Fruit fly (Drosophila melanogaster): ENCODE measurements around the gene Dysb.
A peak's percentile ranks its signal among the peaks of the same experiment; 100 is the strongest.

Gene Dysb

DNA sequence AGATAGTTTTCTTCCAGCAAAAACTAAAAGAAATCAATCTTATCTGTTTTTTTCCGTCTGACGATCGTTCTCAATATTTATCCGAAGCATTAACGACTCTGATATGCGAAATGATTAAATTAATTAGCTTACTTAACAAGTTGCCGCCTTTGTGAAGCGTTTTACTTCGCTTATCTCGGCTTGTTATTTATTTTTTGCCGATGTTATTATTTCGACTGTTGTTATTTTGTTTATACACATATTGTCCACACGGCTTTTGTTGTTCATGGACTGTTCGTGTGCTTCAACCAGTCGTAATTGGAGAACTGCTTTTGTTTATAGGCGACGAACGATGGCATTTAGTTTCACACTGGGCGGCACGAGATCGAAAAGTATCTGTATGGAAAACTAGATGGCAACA lies 34.3 kb upstream of the Dysb start (continued):
- peak; percentile 5 for TF ChIP-seq CG15696 (tag; optimal IDR thresholded peaks at IDR 0.05)
- TF ChIP-seq zen2 (GFP tag; IDR thresholded peaks at IDR 0.05; ENCODE audit: partially characterized antibody), result no peak
- TF ChIP-seq CG8281 (tag; optimal IDR thresholded peaks at IDR 0.05), result no peak
- TF ChIP-seq CG9437 (GFP tag; optimal IDR thresholded peaks at IDR 0.05), result no peak
- no peak for TF ChIP-seq CG3407 (GFP tag; optimal IDR thresholded peaks at IDR 0.05)
- TF ChIP-seq usp (GFP tag; optimal IDR thresholded peaks at IDR 0.05), result no peak
- TF ChIP-seq aop (GFP tag; IDR thresholded peaks at IDR 0.05), result no peak
- no peak for TF ChIP-seq lmd (GFP tag; IDR thresholded peaks at IDR 0.05)
- no peak for TF ChIP-seq Rfx (GFP tag; IDR thresholded peaks at IDR 0.05)
- TF ChIP-seq CG5245 (GFP tag; optimal IDR thresholded peaks at IDR 0.05), result no peak
- TF ChIP-seq peb (GFP tag; IDR thresholded peaks at IDR 0.05), result no peak
- peak; percentile 35 for TF ChIP-seq CG17568 (GFP tag; optimal IDR thresholded peaks at IDR 0.05)
- no peak for TF ChIP-seq CG13123 (GFP tag; optimal IDR thresholded peaks at IDR 0.05)
- TF ChIP-seq dati (GFP tag; IDR thresholded peaks at IDR 0.05), result no peak
- no peak for TF ChIP-seq CG12155 (GFP tag; optimal IDR thresholded peaks at IDR 0.05)
- TF ChIP-seq lilli (GFP tag; optimal IDR thresholded peaks at IDR 0.05), result no peak
- no peak for TF ChIP-seq crc (GFP tag; optimal IDR thresholded peaks at IDR 0.05)
- TF ChIP-seq CG1602 (GFP tag; optimal IDR thresholded peaks at IDR 0.05), result no peak
- peak; percentile 52 for TF ChIP-seq CG15269 (tag; optimal IDR thresholded peaks at IDR 0.05)
- no peak for TF ChIP-seq Usf (GFP tag; optimal IDR thresholded peaks at IDR 0.05)
- no peak for TF ChIP-seq Bgb (GFP tag; IDR thresholded peaks at IDR 0.05; ENCODE audit: partially characterized antibody)
- TF ChIP-seq Deaf1 (tag; optimal IDR thresholded peaks at IDR 0.05), result peak; percentile 14
- no peak for TF ChIP-seq zfh1 (GFP tag; IDR thresholded peaks at IDR 0.05)
- no peak for TF ChIP-seq CG15479 (GFP tag; optimal IDR thresholded peaks at IDR 0.05)
- TF ChIP-seq Poxn (GFP tag; IDR thresholded peaks at IDR 0.05), result no peak
- TF ChIP-seq Elba2 (GFP tag; optimal IDR thresholded peaks at IDR 0.05), result no peak
- no peak for TF ChIP-seq kni (GFP tag; optimal IDR thresholded peaks at IDR 0.05)
- no peak for TF ChIP-seq Hr3 (GFP tag; optimal IDR thresholded peaks at IDR 0.05)
- peak; percentile 32 for TF ChIP-seq CG12659 (GFP tag; optimal IDR thresholded peaks at IDR 0.05)
- TF ChIP-seq tgo (GFP tag; IDR thresholded peaks at IDR 0.05), result no peak
- no peak for TF ChIP-seq pb (GFP tag; optimal IDR thresholded peaks at IDR 0.05)
- no peak for TF ChIP-seq CG18476 (GFP tag; optimal IDR thresholded peaks at IDR 0.05)
- no peak for TF ChIP-seq CG31224 (GFP tag; IDR thresholded peaks at IDR 0.05)
- TF ChIP-seq al (GFP tag; IDR thresholded peaks at IDR 0.05), result no peak
- no peak for TF ChIP-seq Gsc (GFP tag; IDR thresholded peaks at IDR 0.05)
- TF ChIP-seq CG13894 (tag; optimal IDR thresholded peaks at IDR 0.05), result no peak
- TF ChIP-seq Lpt (GFP tag; optimal IDR thresholded peaks at IDR 0.05), result no peak
- no peak for TF ChIP-seq Jarid2 (GFP tag; optimal IDR thresholded peaks at IDR 0.05)
- no peak for TF ChIP-seq CG2202 (tag; optimal IDR thresholded peaks at IDR 0.05)
- TF ChIP-seq sd (tag; optimal IDR thresholded peaks at IDR 0.05), result no peak
- TF ChIP-seq CG18011 (GFP tag; optimal IDR thresholded peaks at IDR 0.05), result no peak
- TF ChIP-seq CG17359 (tag; optimal IDR thresholded peaks at IDR 0.05), result no peak
- TF ChIP-seq Hr78 (GFP tag; optimal IDR thresholded peaks at IDR 0.05), result no peak
- TF ChIP-seq Camta (GFP tag; optimal IDR thresholded peaks at IDR 0.05), result no peak
- TF ChIP-seq Fer1 (GFP tag; optimal IDR thresholded peaks at IDR 0.05), result peak; percentile 62
- TF ChIP-seq CG11560 (tag; IDR thresholded peaks at IDR 0.05), result no peak
- peak; percentile 15 for TF ChIP-seq CG13296 (GFP tag; optimal IDR thresholded peaks at IDR 0.05)
- no peak for TF ChIP-seq Stat92E (GFP tag; optimal IDR thresholded peaks at IDR 0.05)
- TF ChIP-seq Myb (GFP tag; optimal IDR thresholded peaks at IDR 0.05), result no peak
- no peak for TF ChIP-seq vfl (GFP tag; optimal IDR thresholded peaks at IDR 0.05)
- TF ChIP-seq CG15073 (GFP tag; optimal IDR thresholded peaks at IDR 0.05), result no peak
- TF ChIP-seq nau (GFP tag; optimal IDR thresholded peaks at IDR 0.05), result no peak
